Worm (Caenorhabditis elegans): Measurements from ENCODE around the gene wdr-5.3.

The wdr-5.3 gene

DNA sequence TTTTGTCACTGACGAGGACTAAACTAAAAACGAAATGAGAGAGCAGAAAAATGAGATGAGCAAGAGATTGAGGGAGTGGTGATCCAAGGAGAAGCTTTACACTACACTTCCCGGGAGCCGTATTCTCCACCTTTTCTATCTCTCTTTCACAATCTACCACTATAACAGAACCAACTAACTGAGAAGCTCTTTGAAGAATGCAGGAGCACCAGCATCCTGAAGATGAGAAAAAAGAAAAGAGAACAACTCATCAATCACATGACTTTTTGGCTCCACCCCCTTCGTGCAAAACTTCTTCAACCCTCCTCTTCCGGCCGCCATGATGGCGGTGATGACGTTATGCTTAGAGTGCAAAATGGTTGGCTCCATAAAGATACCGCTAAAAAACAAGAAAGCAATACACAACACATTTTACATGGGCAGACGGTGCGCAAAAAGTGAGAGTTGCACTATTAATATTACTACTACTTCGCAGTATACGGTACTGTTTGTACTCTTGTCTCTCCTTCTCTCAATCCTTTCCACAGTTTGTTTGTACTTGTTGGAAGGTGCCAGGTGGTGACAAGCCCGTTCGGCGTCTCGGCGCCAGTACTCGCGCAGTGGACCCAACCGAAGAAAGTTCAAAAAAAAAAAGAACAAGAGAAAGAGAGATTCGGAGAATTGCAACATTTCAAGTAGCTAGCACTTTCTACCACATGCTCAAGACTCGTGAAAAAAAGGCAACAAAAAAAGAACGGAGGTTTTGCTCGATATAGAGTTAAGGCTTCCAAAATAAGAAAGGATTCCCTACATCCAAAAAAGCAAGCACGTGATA is 17.7 kb upstream of the wdr-5.3 start (continued):
- no peak for TF ChIP-seq nhr-90 (tag; optimal IDR thresholded peaks at IDR 0.05; ENCODE audit: poor library complexity)
- no peak for TF ChIP-seq unc-62 (GFP tag; optimal IDR thresholded peaks at IDR 0.05)
- no peak for TF ChIP-seq aly-2 (tag; optimal IDR thresholded peaks at IDR 0.05)
- TF ChIP-seq fkh-4 (tag; optimal IDR thresholded peaks at IDR 0.05; ENCODE audit: borderline replicate concordance): no peak
- TF ChIP-seq mef-2 (tag; optimal IDR thresholded peaks at IDR 0.05): no peak
- TF ChIP-seq nhr-28 (tag; optimal IDR thresholded peaks at IDR 0.05): no peak

- TF ChIP-seq aha-1 (tag; optimal IDR thresholded peaks at IDR 0.05) (peak; percentile 32), skn-1 (tag; optimal IDR thresholded peaks at IDR 0.05) (peak; percentile 36), ztf-4 (tag; optimal IDR thresholded peaks at IDR 0.05) (peak; percentile 46), pax-3 (tag; optimal IDR thresholded peaks at IDR 0.05) (peak; percentile 76), unc-130 (tag; optimal IDR thresholded peaks at IDR 0.05) (peak; percentile 86), nhr-11 (tag; optimal IDR thresholded peaks at IDR 0.05) (peak; percentile 28), lir-3 (tag; optimal IDR thresholded peaks at IDR 0.05; ENCODE audit: poor library complexity) (peak; percentile 82), nhr-90 (tag; optimal IDR thresholded peaks at IDR 0.05; ENCODE audit: poor library complexity) (peak; percentile 76), mdl-1 (tag; optimal IDR thresholded peaks at IDR 0.05) (peak in 1 of 2 experiments; percentile 97), nhr-237 (tag; optimal IDR thresholded peaks at IDR 0.05) (no peak), dpl-1 (GFP tag; optimal IDR thresholded peaks at IDR 0.05) (peak; percentile 29 to 63 (median 30)), grh-1 (GFP tag; IDR thresholded peaks at IDR 0.05) (peak; percentile 58), unc-62 (GFP tag; optimal IDR thresholded peaks at IDR 0.05) (no peak), fkh-8 (tag; optimal IDR thresholded peaks at IDR 0.05) (peak; percentile 42), dsc-1 (tag; optimal IDR thresholded peaks at IDR 0.05) (peak; percentile 36), zip-4 (GFP tag; optimal IDR thresholded peaks at IDR 0.05) (peak; percentile 1), vab-15 (tag; optimal IDR thresholded peaks at IDR 0.05) (peak; percentile 71), ceh-88 (GFP tag; IDR thresholded peaks at IDR 0.05) (no peak), tbx-2 (tag; optimal IDR thresholded peaks at IDR 0.05) (peak; percentile 84), nhr-20 (tag; optimal IDR thresholded peaks at IDR 0.05) (peak; percentile 96), lin-13 (GFP tag; optimal IDR thresholded peaks at IDR 0.05) (peak; percentile 60), nhr-19 (GFP tag; conservative IDR thresholded peaks at IDR 0.05) (peak; percentile 80), efl-1 (optimal IDR thresholded peaks at IDR 0.05) (peak; percentile 35 to 44), efl-1 (GFP tag; optimal IDR thresholded peaks at IDR 0.05 in 1 of 2) (peak; percentile 37 to 94), hpl-2 (GFP tag; optimal IDR thresholded peaks at IDR 0.05) (peak; percentile 59), lin-14 (GFP tag; optimal IDR thresholded peaks at IDR 0.05) (peak; percentile 92), lin-39 (tag; optimal IDR thresholded peaks at IDR 0.05) (peak; percentile 20), egl-27 (tag; optimal IDR thresholded peaks at IDR 0.05) (no peak), nhr-12 (tag; optimal IDR thresholded peaks at IDR 0.05) (no peak), ztf-11 (tag; optimal IDR thresholded peaks at IDR 0.05) (no peak), mep-1 (tag; optimal IDR thresholded peaks at IDR 0.05) (peak; percentile 59), elt-3 (tag; optimal IDR thresholded peaks at IDR 0.05) (peak in 2 of 6 experiments; percentile 88 to 89), lin-35 (GFP tag; optimal IDR thresholded peaks at IDR 0.05) (peak; percentile 49 to 89), xbp-1 (tag; optimal IDR thresholded peaks at IDR 0.05) (peak; percentile 51), mab-9 (GFP tag; IDR thresholded peaks at IDR 0.05) (no peak), ceh-8 (GFP tag; optimal IDR thresholded peaks at IDR 0.05) (no peak), rnt-1 (tag; optimal IDR thresholded peaks at IDR 0.05) (peak; percentile 72), jun-1 (tag; optimal IDR thresholded peaks at IDR 0.05) (peak; percentile 25), zag-1 (tag; optimal IDR thresholded peaks at IDR 0.05) (no peak), nhr-76 (tag; optimal IDR thresholded peaks at IDR 0.05) (no peak), elt-2 (tag; optimal IDR thresholded peaks at IDR 0.05) (peak; percentile 53), sptf-1 (tag; optimal IDR thresholded peaks at IDR 0.05) (no peak), irx-1 (tag; optimal IDR thresholded peaks at IDR 0.05) (peak; percentile 64), ceh-90 (tag; optimal IDR thresholded peaks at IDR 0.05) (no peak), ceh-63 (GFP tag; optimal IDR thresholded peaks at IDR 0.05) (no peak), snpc-4 (tag; optimal IDR thresholded peaks at IDR 0.05) (peak; percentile 66)
These were observed 17.1 kb upstream of the wdr-5.3 start for ce11 chrV:10719833-10720170.

Data from whole organism, L1 larva.